Worm (Caenorhabditis elegans) whole organism, L4 larva: ENCODE measurements around the gene enri-1.

Experiments
- Y105C5A.15 ChIP-seq: fragments of 200-800 bp; sonication (Bioruptor generic); IDR thresholded peaks from 2 replicates; pipeline ENCODE4 v1.3.6; 2022; ENCODE audit warnings: missing genetic modification characterization, missing compliant biosample characterization
- aly-2 ChIP-seq: sonication (generic microtip); optimal IDR thresholded peaks from 2 replicates; lab custom pipeline; 2018; ENCODE audit warnings: missing biosample characterization, missing genetic modification characterization
- ceh-20 ChIP-seq: fragments of 200-800 bp; sonication (Bioruptor generic); IDR thresholded peaks from 2 replicates; pipeline ENCODE4 v1.3.6; 2022; ENCODE audit warnings: missing genetic modification reagents, missing genetic modification characterization, missing compliant biosample characterization
- ceh-32 ChIP-seq: sonication (generic microtip); optimal IDR thresholded peaks from 2 replicates; lab custom pipeline; 2016; ENCODE audit warnings: mild to moderate bottlenecking, missing genetic modification characterization, missing compliant biosample characterization; ENCODE audit not compliant: poor library complexity
- duxl-1 ChIP-seq: sonication (generic microtip); optimal IDR thresholded peaks from 2 replicates; lab custom pipeline; 2016; ENCODE audit warnings: mild to moderate bottlenecking, missing genetic modification characterization, moderate library complexity, missing compliant biosample characterization; ENCODE audit not compliant: poor library complexity
- egl-27 ChIP-seq: sonication (generic microtip); optimal IDR thresholded peaks from 3 replicates; lab custom pipeline; 2017; ENCODE audit warnings: missing biosample characterization, missing genetic modification reagents, missing genetic modification characterization
- hif-1 ChIP-seq, 2 experiments: sonication (generic microtip); optimal IDR thresholded peaks; 2 replicates each; lab custom pipeline; 2016 to 2017; ENCODE audit warnings: missing compliant biosample characterization in 2 of 2, missing genetic modification characterization in 2 of 2, missing genetic modification reagents in 2 of 2, missing genotype in 2 of 2, mild to moderate bottlenecking in 1 of 2
- lin-15B ChIP-seq: fragments of 150-350 bp; sonication (generic microtip); optimal IDR thresholded peaks from 3 replicates; lab custom pipeline; 2014; ENCODE audit warnings: missing biosample characterization, missing genetic modification characterization
- lir-3 ChIP-seq: sonication (generic microtip); optimal IDR thresholded peaks from 2 replicates; lab custom pipeline; 2016; ENCODE audit warnings: mild to moderate bottlenecking, missing genetic modification characterization, missing compliant biosample characterization
- nhr-10 ChIP-seq: fragments of 150-350 bp; optimal IDR thresholded peaks from 2 replicates; lab custom pipeline; 2014; ENCODE audit warnings: missing biosample characterization, missing genetic modification characterization
- nhr-11 ChIP-seq: fragments of 150-350 bp; optimal IDR thresholded peaks from 2 replicates; lab custom pipeline; 2014; ENCODE audit warnings: missing biosample characterization, missing genetic modification characterization
- nhr-41 ChIP-seq: fragments of 200-800 bp; sonication (Bioruptor generic); IDR thresholded peaks from 2 replicates; pipeline ENCODE4 v1.3.6; 2022; ENCODE audit warnings: missing genetic modification reagents, missing genetic modification characterization, missing compliant biosample characterization
- saeg-2 ChIP-seq: fragments of 200-800 bp; sonication (Bioruptor generic); IDR thresholded peaks from 2 replicates; pipeline ENCODE4 v1.3.6; 2022; ENCODE audit warnings: missing genetic modification reagents, missing genetic modification characterization, missing compliant biosample characterization
- sdz-12 ChIP-seq: fragments of 200-800 bp; sonication (Bioruptor generic); optimal IDR thresholded peaks from 2 replicates; lab custom pipeline; 2018; ENCODE audit warnings: mild to moderate bottlenecking, missing genetic modification characterization, missing compliant biosample characterization
- unc-39 ChIP-seq: sonication (generic microtip); optimal IDR thresholded peaks from 2 replicates; lab custom pipeline; 2017; ENCODE audit warnings: missing biosample characterization, missing genetic modification characterization
- unc-62 ChIP-seq, 3 experiments: fragments of 150-350 bp in 1 of 3; sonication (generic microtip); optimal IDR thresholded peaks in 2 of 3; peaks in 1 of 3; 1 replicate in 1 of 3; 2 replicates in 2 of 3; lab custom pipeline; 2014 to 2017; ENCODE audit warnings: missing biosample characterization in 3 of 3, missing genetic modification characterization in 3 of 3, missing genetic modification reagents in 3 of 3, missing genotype in 1 of 3
- vab-7 ChIP-seq: fragments of 200-800 bp; sonication (Bioruptor generic); IDR thresholded peaks from 2 replicates; pipeline ENCODE4 v1.3.6; 2022; ENCODE audit warnings: missing genetic modification reagents, missing genetic modification characterization, missing compliant biosample characterization
- zip-11 ChIP-seq: fragments of 200-800 bp; sonication (Bioruptor generic); IDR thresholded peaks from 2 replicates; pipeline ENCODE4 v1.3.6; 2022; ENCODE audit warnings: missing genetic modification characterization, missing compliant biosample characterization

Gene enri-1

DNA sequence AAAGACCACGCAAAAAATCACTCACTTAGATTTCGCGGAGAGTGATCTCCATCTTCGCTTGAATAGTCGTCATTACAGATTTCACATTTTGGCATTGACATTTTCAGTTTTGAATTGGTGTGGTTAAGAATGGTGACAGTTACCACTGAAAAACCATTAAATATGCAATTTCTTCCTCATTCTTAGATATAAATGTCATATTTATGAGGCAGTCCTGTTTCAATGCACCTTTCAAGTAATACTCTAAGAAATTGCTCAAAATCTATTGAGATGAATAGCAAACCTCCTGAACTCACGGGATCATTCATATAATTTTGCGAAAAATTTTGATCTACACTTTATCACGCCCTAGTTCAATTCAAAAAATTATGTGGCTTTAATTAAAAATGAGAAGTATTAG lies 49.4 kb downstream of the enri-1 start, which contains the start of gene K09F6.7:
TSS of gene K09F6.7 (minus strand) at position 101 of the 400 bp plus-strand sequence.
- no peak for TF ChIP-seq aly-2 (tag; lab: Kevin White, UChicago)
- no peak for TF ChIP-seq nhr-10 (tag; lab: Kevin White, UChicago)
- no peak for TF ChIP-seq Y105C5A.15 (GFP tag; lab: Robert Waterston, UW)
- TF ChIP-seq ceh-32 (tag; lab: Kevin White, UChicago) = no peak

DNA sequence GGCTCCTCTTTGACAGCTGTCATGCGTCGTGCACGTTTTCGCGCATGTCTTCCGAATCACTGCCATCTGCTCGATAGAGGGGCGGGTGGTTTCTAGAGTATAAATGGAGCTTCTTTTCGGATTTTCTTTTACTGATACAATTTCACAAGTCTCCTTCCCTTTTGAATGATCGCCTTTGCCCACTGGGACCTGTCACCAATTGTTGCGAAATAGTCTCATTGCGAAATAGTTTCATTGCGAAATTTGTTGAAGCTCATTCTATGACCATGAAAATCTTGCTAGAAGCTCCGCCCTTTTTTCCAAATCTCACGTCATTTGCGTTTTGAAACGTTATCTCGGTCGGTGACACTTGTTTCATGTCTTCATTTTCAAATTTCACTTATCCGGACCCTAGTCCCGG lies 52.0 kb downstream of the enri-1 start:
- TF ChIP-seq saeg-2 (no peak), vab-7 (GFP tag; lab: Robert Waterston, UW) (peak; percentile 55; the same call in 1 of the 2 replicates), duxl-1 (no peak), hif-1 (tag; optimal IDR thresholded peaks at IDR 0.05; lab: Kevin White, UChicago) (peak in 1 of 2 experiments; percentile 16), nhr-41 (GFP tag; lab: Robert Waterston, UW) (no peak), lir-3 (tag; lab: Kevin White, UChicago) (no peak), zip-11 (no peak), ceh-20 (GFP tag; lab: Robert Waterston, UW) (peak; percentile 72; the same call in 1 of the 2 replicates), unc-62 (GFP tag; optimal IDR thresholded peaks at IDR 0.05 in 1 of 2; lab: Kevin White, UChicago) (peak in 1 of 2 experiments; percentile 95), unc-62 (tag; optimal IDR thresholded peaks at IDR 0.05; lab: Kevin White, UChicago) (no peak), nhr-11 (peak; percentile 22)

DNA sequence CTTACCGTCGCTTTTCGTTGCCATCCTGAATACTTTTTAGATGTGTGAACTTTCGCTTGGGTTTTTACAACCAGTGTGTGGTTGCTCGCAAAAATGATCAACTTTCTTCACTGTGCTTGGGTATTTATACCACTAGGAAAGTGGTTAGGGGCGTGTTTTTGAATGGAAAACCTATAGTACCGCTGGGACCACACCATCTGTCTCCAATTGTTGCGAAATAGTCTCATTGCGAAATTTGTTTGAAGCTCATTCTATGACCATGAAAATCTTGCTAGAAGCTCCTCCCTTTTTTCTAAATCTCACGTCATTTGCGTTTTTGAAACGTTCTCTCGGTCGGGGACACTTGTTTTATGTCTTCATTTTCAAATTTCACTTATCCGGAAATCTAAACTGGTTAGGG lies 52.6 kb downstream of the enri-1 start, which contains the start of the genes K09F6.10 and K09F6.13:
TSS of gene K09F6.10 (minus strand) at position 86 of the 400 bp plus-strand sequence.
TSS of gene K09F6.13 (plus strand) at position 317 of the 400 bp plus-strand sequence.
- TF ChIP-seq sdz-12 (GFP tag; lab: Kevin White, UChicago) (no peak), unc-39 (tag; lab: Kevin White, UChicago) (no peak), egl-27 (no peak), lin-15B (no peak)
